Worm (Caenorhabditis elegans): ENCODE data around the gene irg-7.

DNA sequence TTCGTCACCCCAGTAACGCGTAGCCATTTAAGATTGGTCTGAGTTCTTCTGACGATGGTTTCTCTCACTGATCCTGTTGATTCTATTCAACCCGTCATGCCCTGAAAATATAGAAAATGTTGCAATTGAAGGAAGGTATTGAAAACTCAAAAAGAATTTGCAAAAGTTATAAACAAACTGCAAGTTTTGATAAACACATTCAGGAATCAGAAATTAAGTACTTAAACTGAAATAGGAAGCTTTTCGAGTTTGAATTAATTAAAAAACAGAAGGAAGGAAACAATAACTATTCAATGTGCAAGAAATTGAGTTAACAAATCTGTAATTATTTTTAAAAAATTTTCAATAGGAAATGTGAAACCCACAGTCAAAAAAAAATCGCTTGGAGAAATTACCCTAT lies 23.2 kb downstream of the irg-7 start, which contains the start of gene rgl-1:
- TF ChIP-seq nhr-237 (tag; optimal IDR thresholded peaks at IDR 0.05) = no peak
- TF ChIP-seq mab-5 (tag; optimal IDR thresholded peaks at IDR 0.05) = no peak
- TF ChIP-seq lin-32 (GFP tag; optimal IDR thresholded peaks at IDR 0.05) = no peak
- TF ChIP-seq bed-3 (GFP tag; optimal IDR thresholded peaks at IDR 0.05) = no peak
- TF ChIP-seq ceh-83 (GFP tag; optimal IDR thresholded peaks at IDR 0.05) = no peak
- TF ChIP-seq pha-4 (tag; optimal IDR thresholded peaks at IDR 0.05) = no peak
- no peak for TF ChIP-seq snpc-4 (tag; optimal IDR thresholded peaks at IDR 0.05)
- no peak for TF ChIP-seq elt-1 (tag; optimal IDR thresholded peaks at IDR 0.05; ENCODE audit: borderline replicate concordance, insufficient read depth)
- no peak for TF ChIP-seq unc-39 (tag; optimal IDR thresholded peaks at IDR 0.05)
- no peak for TF ChIP-seq nhr-76 (tag; optimal IDR thresholded peaks at IDR 0.05)
- no peak for TF ChIP-seq elt-3 (tag; optimal IDR thresholded peaks at IDR 0.05)
- no peak for TF ChIP-seq lin-13 (tag; optimal IDR thresholded peaks at IDR 0.05)
- TF ChIP-seq unc-62 (GFP tag; optimal IDR thresholded peaks at IDR 0.05) = no peak
- no peak for TF ChIP-seq mep-1 (tag; optimal IDR thresholded peaks at IDR 0.05)

All from whole organism, mixed stage, embryonic.